Worm (Caenorhabditis elegans): Measurements from ENCODE around the gene T28A11.20.

The T28A11.20 gene

DNA sequence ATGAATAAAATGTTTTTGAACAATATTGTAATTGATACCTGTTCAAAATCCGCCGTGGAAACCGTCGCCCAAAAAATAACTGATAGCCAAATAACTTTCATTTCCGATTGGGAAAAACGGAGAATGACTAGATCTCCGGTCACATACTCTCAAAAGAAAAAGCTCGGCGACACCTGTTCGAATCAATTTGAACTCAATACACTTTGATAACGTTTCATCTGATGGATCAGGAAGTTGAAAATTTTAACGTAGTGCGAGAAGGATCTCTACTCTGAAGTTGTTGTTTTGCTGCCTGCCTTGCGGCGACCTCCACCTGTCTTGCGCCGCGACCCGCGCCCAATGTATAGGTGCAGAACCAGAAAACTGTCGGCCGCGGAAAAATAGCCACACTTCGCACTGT, at the start of gene T28A11.20:
TSS of gene T28A11.20 (minus strand) at position 101 of the 400 bp plus-strand sequence.
- TF ChIP-seq tra-4 (tag; optimal IDR thresholded peaks at IDR 0.05) (no peak), tbx-11 (GFP tag; IDR thresholded peaks at IDR 0.05) (no peak), ceh-36 (tag; optimal IDR thresholded peaks at IDR 0.05) (no peak), hmg-4 (GFP tag; optimal IDR thresholded peaks at IDR 0.05) (no peak), sea-1 (GFP tag; conservative IDR thresholded peaks at IDR 0.05) (no peak), pes-1 (GFP tag; IDR thresholded peaks at IDR 0.05) (no peak), ama-1 (optimal IDR thresholded peaks at IDR 0.05) (no peak), tbx-37 (GFP tag; conservative IDR thresholded peaks at IDR 0.05) (no peak), hnd-1 (tag; optimal IDR thresholded peaks at IDR 0.05) (no peak), ets-7 (tag; optimal IDR thresholded peaks at IDR 0.05) (no peak), scrt-1 (GFP tag; IDR thresholded peaks at IDR 0.05) (no peak), aly-1 (tag; optimal IDR thresholded peaks at IDR 0.05) (no peak), ceh-13 (GFP tag; optimal IDR thresholded peaks at IDR 0.05) (no peak), B0310.2 (tag; optimal IDR thresholded peaks at IDR 0.05) (no peak), F13C5.2 (tag; optimal IDR thresholded peaks at IDR 0.05) (no peak), hmbx-1 (tag; optimal IDR thresholded peaks at IDR 0.05) (no peak)

- TF ChIP-seq F13C5.2 (tag; optimal IDR thresholded peaks at IDR 0.05) (no peak), sea-1 (GFP tag; conservative IDR thresholded peaks at IDR 0.05) (no peak), tbx-37 (GFP tag; conservative IDR thresholded peaks at IDR 0.05) (no peak), ceh-36 (tag; optimal IDR thresholded peaks at IDR 0.05) (no peak), ceh-13 (GFP tag; optimal IDR thresholded peaks at IDR 0.05) (no peak), ets-7 (tag; optimal IDR thresholded peaks at IDR 0.05) (no peak)
Measured at ce11 chrV:3320432-3320831, 47.4 kb upstream of the T28A11.20 start, which contains the start of gene C17B7.14. TSS of gene C17B7.14 (minus strand) at chrV:3320532.

ce11 chrV:3320005-3320404, 46.9 kb upstream of the T28A11.20 start, which contains the start of gene F35F10.14:
TSS of gene F35F10.14 (minus strand) at chrV:3320105.
- TF ChIP-seq ceh-13 (GFP tag; optimal IDR thresholded peaks at IDR 0.05) (no peak), ets-7 (tag; optimal IDR thresholded peaks at IDR 0.05) (no peak), pes-1 (GFP tag; IDR thresholded peaks at IDR 0.05) (no peak), tra-4 (tag; optimal IDR thresholded peaks at IDR 0.05) (no peak), hmg-4 (GFP tag; optimal IDR thresholded peaks at IDR 0.05) (no peak), sea-1 (GFP tag; conservative IDR thresholded peaks at IDR 0.05) (no peak), ama-1 (optimal IDR thresholded peaks at IDR 0.05) (no peak)

- no peak for TF ChIP-seq ceh-13 (GFP tag; optimal IDR thresholded peaks at IDR 0.05)
- no peak for TF ChIP-seq B0310.2 (tag; optimal IDR thresholded peaks at IDR 0.05)
- no peak for TF ChIP-seq tra-4 (tag; optimal IDR thresholded peaks at IDR 0.05)
- TF ChIP-seq flt-1 (GFP tag; IDR thresholded peaks at IDR 0.05), result no peak
- TF ChIP-seq hmbx-1 (tag; optimal IDR thresholded peaks at IDR 0.05), result no peak
- no peak for TF ChIP-seq scrt-1 (GFP tag; IDR thresholded peaks at IDR 0.05)
- TF ChIP-seq tbx-37 (GFP tag; conservative IDR thresholded peaks at IDR 0.05), result no peak
- TF ChIP-seq ama-1 (optimal IDR thresholded peaks at IDR 0.05), result no peak
- TF ChIP-seq tbx-11 (GFP tag; IDR thresholded peaks at IDR 0.05), result no peak
- no peak for TF ChIP-seq ceh-36 (tag; optimal IDR thresholded peaks at IDR 0.05)
- no peak for TF ChIP-seq ets-7 (tag; optimal IDR thresholded peaks at IDR 0.05)
- no peak for TF ChIP-seq hmg-4 (GFP tag; optimal IDR thresholded peaks at IDR 0.05)
- no peak for TF ChIP-seq hnd-1 (tag; optimal IDR thresholded peaks at IDR 0.05)
- TF ChIP-seq sea-1 (GFP tag; conservative IDR thresholded peaks at IDR 0.05), result no peak
- no peak for TF ChIP-seq aly-1 (tag; optimal IDR thresholded peaks at IDR 0.05)
- no peak for TF ChIP-seq pes-1 (GFP tag; IDR thresholded peaks at IDR 0.05)
- TF ChIP-seq F13C5.2 (tag; optimal IDR thresholded peaks at IDR 0.05), result no peak
Measured at ce11 chrV:3318975-3319374, 45.9 kb upstream of the T28A11.20 start, which contains the start of gene F35F10.13. TSS of gene F35F10.13 (minus strand) at chrV:3319075.

DNA sequence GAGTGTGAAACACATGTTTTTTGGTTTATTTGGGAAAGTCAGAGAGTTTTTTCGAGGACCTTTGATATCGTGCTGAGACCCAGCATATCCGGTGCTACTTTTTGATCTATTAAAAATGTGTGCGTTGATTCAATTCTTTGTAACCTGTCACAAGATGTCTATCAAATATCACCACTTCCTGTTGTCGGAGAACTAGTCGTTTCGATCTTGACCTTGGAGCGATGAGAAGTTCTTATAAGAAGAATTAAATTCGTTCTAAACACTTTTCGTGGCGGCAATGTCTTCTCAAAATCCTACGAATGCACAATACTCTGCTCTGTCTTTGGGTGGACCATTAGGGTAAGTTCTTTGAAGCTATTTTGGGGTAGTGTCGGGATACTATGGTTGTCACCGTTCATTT, 43.1 kb upstream of the T28A11.20 start, which contains the start of gene F35F10.1:
TSS of gene F35F10.1 (plus strand) at position 200 of the 400 bp plus-strand sequence.
- TF ChIP-seq hmbx-1 (tag; optimal IDR thresholded peaks at IDR 0.05), result no peak
- TF ChIP-seq F13C5.2 (tag; optimal IDR thresholded peaks at IDR 0.05), result no peak
- TF ChIP-seq ama-1 (optimal IDR thresholded peaks at IDR 0.05), result no peak
- no peak for TF ChIP-seq tbx-11 (GFP tag; IDR thresholded peaks at IDR 0.05)
- TF ChIP-seq tra-4 (tag; optimal IDR thresholded peaks at IDR 0.05), result no peak
- TF ChIP-seq tbx-37 (GFP tag; conservative IDR thresholded peaks at IDR 0.05), result no peak
- TF ChIP-seq scrt-1 (GFP tag; IDR thresholded peaks at IDR 0.05), result no peak
- TF ChIP-seq pes-1 (GFP tag; IDR thresholded peaks at IDR 0.05), result no peak
- TF ChIP-seq hnd-1 (tag; optimal IDR thresholded peaks at IDR 0.05), result no peak
- TF ChIP-seq aly-1 (tag; optimal IDR thresholded peaks at IDR 0.05), result no peak
- TF ChIP-seq B0310.2 (tag; optimal IDR thresholded peaks at IDR 0.05), result no peak
- no peak for TF ChIP-seq hmg-4 (GFP tag; optimal IDR thresholded peaks at IDR 0.05)
- TF ChIP-seq ets-7 (tag; optimal IDR thresholded peaks at IDR 0.05), result no peak

DNA sequence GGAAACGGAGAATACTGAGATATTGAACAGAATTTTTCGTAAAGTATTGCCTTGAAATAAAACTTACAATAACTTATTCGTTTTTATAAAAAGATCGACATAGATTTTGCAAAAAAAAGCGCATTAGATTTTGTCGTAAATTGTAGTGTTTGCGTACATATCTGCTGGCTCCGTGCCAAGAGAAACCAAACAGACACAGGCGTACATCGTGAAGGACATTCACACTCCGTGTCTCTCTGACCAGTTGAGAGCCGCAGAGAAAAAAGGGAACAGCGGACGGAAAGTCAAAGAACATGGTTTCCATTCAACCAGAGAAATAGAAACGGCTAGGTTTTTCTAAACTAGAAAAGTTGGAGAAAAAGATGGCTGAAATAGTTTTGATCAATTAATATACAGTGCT, 42.3 kb upstream of the T28A11.20 start, which contains the start of gene arrd-19:
TSS of gene arrd-19 (minus strand) at position 209 of the 400 bp plus-strand sequence.
- no peak for TF ChIP-seq tbx-37 (GFP tag; conservative IDR thresholded peaks at IDR 0.05)
- TF ChIP-seq hnd-1 (tag; optimal IDR thresholded peaks at IDR 0.05), result no peak
- TF ChIP-seq ceh-13 (GFP tag; optimal IDR thresholded peaks at IDR 0.05), result no peak
- no peak for TF ChIP-seq hmbx-1 (tag; optimal IDR thresholded peaks at IDR 0.05)
- no peak for TF ChIP-seq aly-1 (tag; optimal IDR thresholded peaks at IDR 0.05)
- no peak for TF ChIP-seq ama-1 (optimal IDR thresholded peaks at IDR 0.05)
- no peak for TF ChIP-seq pes-1 (GFP tag; IDR thresholded peaks at IDR 0.05)
- TF ChIP-seq B0310.2 (tag; optimal IDR thresholded peaks at IDR 0.05), result no peak
- no peak for TF ChIP-seq F13C5.2 (tag; optimal IDR thresholded peaks at IDR 0.05)
- TF ChIP-seq ceh-36 (tag; optimal IDR thresholded peaks at IDR 0.05), result no peak
- no peak for TF ChIP-seq tra-4 (tag; optimal IDR thresholded peaks at IDR 0.05)
- TF ChIP-seq ets-7 (tag; optimal IDR thresholded peaks at IDR 0.05), result no peak
- TF ChIP-seq hmg-4 (GFP tag; optimal IDR thresholded peaks at IDR 0.05), result no peak
- no peak for TF ChIP-seq tbx-11 (GFP tag; IDR thresholded peaks at IDR 0.05)
- no peak for TF ChIP-seq sea-1 (GFP tag; conservative IDR thresholded peaks at IDR 0.05)
- no peak for TF ChIP-seq flt-1 (GFP tag; IDR thresholded peaks at IDR 0.05)
- TF ChIP-seq scrt-1 (GFP tag; IDR thresholded peaks at IDR 0.05), result no peak

ce11 chrV:3312067-3312666, 39.1 kb upstream of the T28A11.20 start, which contains the start of gene arrd-18:
TSS of gene arrd-18 (minus strand) at chrV:3312117.
- TF ChIP-seq pes-1 (GFP tag; IDR thresholded peaks at IDR 0.05), result no peak
- no peak for TF ChIP-seq tbx-11 (GFP tag; IDR thresholded peaks at IDR 0.05)
- no peak for TF ChIP-seq F13C5.2 (tag; optimal IDR thresholded peaks at IDR 0.05)
- TF ChIP-seq aly-1 (tag; optimal IDR thresholded peaks at IDR 0.05), result no peak

Measured in whole organism, early embryonic.